Fruit fly (Drosophila melanogaster) Kc167 (cell line): ENCODE results near the gene CG17784.

ENCODE experiments used
- Myc ChIP-seq: fragments of >200 bp; optimal IDR thresholded peaks from 2 replicates; lab custom pipeline; 2017; ENCODE audit warnings: missing external identifiers
- Sin3A ChIP-seq: fragments of >200 bp; optimal IDR thresholded peaks from 2 replicates; lab custom pipeline; 2018; ENCODE audit warnings: missing external identifiers
- h ChIP-seq: fragments of >200 bp; optimal IDR thresholded peaks from 3 replicates; lab custom pipeline; 2018; ENCODE audit warnings: missing external identifiers
- insv ChIP-seq: fragments of >200 bp; optimal IDR thresholded peaks from 3 replicates; lab custom pipeline; 2018; ENCODE audit warnings: missing external identifiers

- TF ChIP-seq Sin3A: no peak
- no peak for TF ChIP-seq insv (lab: Kevin White, UChicago)
- TF ChIP-seq h: no peak
- no peak for TF ChIP-seq Myc (lab: Kevin White, UChicago)
Observed at dm6 chr3R:24376565-24376964, 11.8 kb upstream of the CG17784 start, which contains the start of gene CG33342.
